ENCODE assay signal across 1 fruit fly cellular context in the genomic region with DNA sequence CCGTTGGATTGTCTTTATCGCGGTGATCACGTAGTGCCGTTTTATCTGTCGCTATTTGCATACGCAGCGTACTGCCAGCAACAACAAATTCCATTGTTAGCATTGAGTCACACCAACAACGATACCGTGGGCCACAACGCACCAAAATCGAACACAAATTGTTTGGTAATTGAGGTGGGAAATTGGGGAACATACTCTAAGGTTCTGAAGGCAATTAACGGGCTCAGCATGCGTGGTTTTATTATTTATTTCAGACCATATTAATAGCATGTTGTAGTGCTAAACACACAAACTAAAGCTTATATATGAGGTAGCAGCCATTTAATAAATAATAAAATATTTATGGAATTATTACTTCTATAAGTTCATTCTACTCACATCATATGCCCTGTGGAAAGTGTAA.
TF ChIP-seq lines count a peak whose summit lies in the region.

No protein-coding gene starts in this region.

TF ChIP-seq in whole organism, embryonic, 481 proteins besides CTCF, POLR2A, EP300 and RAD21 (continued from another document and continues in another):
- TF ChIP-seq crp (GFP tag; optimal IDR thresholded peaks at IDR 0.05; lab: Kevin White, UChicago), result no peak
- TF ChIP-seq pros (GFP tag; optimal IDR thresholded peaks at IDR 0.05; lab: Kevin White, UChicago), result no peak
- no peak for TF ChIP-seq yki (optimal IDR thresholded peaks at IDR 0.05; lab: Kevin White, UChicago)
- TF ChIP-seq CG34224 (GFP tag; IDR thresholded peaks at IDR 0.05; lab: Robert Waterston, UW; ENCODE audit: partially characterized antibody), result no peak
- no peak for TF ChIP-seq CG14965 (GFP tag; optimal IDR thresholded peaks at IDR 0.05; lab: Kevin White, UChicago; ENCODE audit: borderline replicate concordance)
- TF ChIP-seq klu (GFP tag; IDR thresholded peaks at IDR 0.05; lab: Robert Waterston, UW), result no peak
- TF ChIP-seq CG16815 (GFP tag; optimal IDR thresholded peaks at IDR 0.05; lab: Kevin White, UChicago), result peak; percentile 13
- no peak for TF ChIP-seq pb (GFP tag; optimal IDR thresholded peaks at IDR 0.05; lab: Kevin White, UChicago)
- TF ChIP-seq Ets97D (GFP tag; optimal IDR thresholded peaks at IDR 0.05; lab: Kevin White, UChicago), result no peak
- no peak for TF ChIP-seq peb (GFP tag; IDR thresholded peaks at IDR 0.05; lab: Robert Waterston, UW)
- TF ChIP-seq CG17328 (GFP tag; IDR thresholded peaks at IDR 0.05; lab: Robert Waterston, UW), result no peak
- peak in 1 of 2 experiments; percentile 18 for TF ChIP-seq Hr51 (GFP tag; optimal IDR thresholded peaks at IDR 0.05; lab: Kevin White, UChicago)
- TF ChIP-seq dm (GFP tag; optimal IDR thresholded peaks at IDR 0.05; lab: Kevin White, UChicago), result no peak
- TF ChIP-seq cwo (GFP tag; optimal IDR thresholded peaks at IDR 0.05; lab: Kevin White, UChicago), result no peak
- no peak for TF ChIP-seq pfk (GFP tag; optimal IDR thresholded peaks at IDR 0.05; lab: Kevin White, UChicago)
- TF ChIP-seq CG4282 (GFP tag; optimal IDR thresholded peaks at IDR 0.05; lab: Kevin White, UChicago), result no peak
- TF ChIP-seq gcm (GFP tag; optimal IDR thresholded peaks at IDR 0.05; lab: Kevin White, UChicago), result peak; percentile 38
- TF ChIP-seq CG12071 (GFP tag; optimal IDR thresholded peaks at IDR 0.05; lab: Kevin White, UChicago), result peak; percentile 23
- TF ChIP-seq Dp (GFP tag; optimal IDR thresholded peaks at IDR 0.05; lab: Kevin White, UChicago), result no peak
- TF ChIP-seq ken (GFP tag; IDR thresholded peaks at IDR 0.05; lab: Robert Waterston, UW), result peak; percentile 44; the same call in 2 of the 3 replicates
- peak; percentile 24 for TF ChIP-seq dmrt99B (tag; optimal IDR thresholded peaks at IDR 0.05; lab: Kevin White, UChicago)
- TF ChIP-seq ham (GFP tag; IDR thresholded peaks at IDR 0.05; lab: Robert Waterston, UW), result no peak
- no peak for TF ChIP-seq Rfx (GFP tag; IDR thresholded peaks at IDR 0.05; lab: Robert Waterston, UW)
- no peak for TF ChIP-seq CG9817 (tag; optimal IDR thresholded peaks at IDR 0.05; lab: Kevin White, UChicago)
- TF ChIP-seq Usf (GFP tag; optimal IDR thresholded peaks at IDR 0.05; lab: Kevin White, UChicago), result no peak
- TF ChIP-seq CG17361 (GFP tag; IDR thresholded peaks at IDR 0.05; lab: Robert Waterston, UW), result peak; percentile 31; the same call in 1 of the 3 replicates
- no peak for TF ChIP-seq otp (GFP tag; IDR thresholded peaks at IDR 0.05; lab: Robert Waterston, UW)
- no peak for TF ChIP-seq Dll (GFP tag; IDR thresholded peaks at IDR 0.05; lab: Robert Waterston, UW; ENCODE audit: partially characterized antibody)
- no peak for TF ChIP-seq CG10274 (GFP tag; optimal IDR thresholded peaks at IDR 0.05; lab: Kevin White, UChicago)
- no peak for TF ChIP-seq zen2 (GFP tag; IDR thresholded peaks at IDR 0.05; lab: Robert Waterston, UW; ENCODE audit: partially characterized antibody)
- TF ChIP-seq slou (GFP tag; optimal IDR thresholded peaks at IDR 0.05; lab: Kevin White, UChicago), result no peak
- TF ChIP-seq bbx (GFP tag; IDR thresholded peaks at IDR 0.05; lab: Robert Waterston, UW; ENCODE audit: partially characterized antibody), result no peak
- peak; percentile 28 for TF ChIP-seq CG2678 (tag; optimal IDR thresholded peaks at IDR 0.05; lab: Kevin White, UChicago)
- no peak for TF ChIP-seq Mrtf (GFP tag; IDR thresholded peaks at IDR 0.05; lab: Robert Waterston, UW)
- TF ChIP-seq CG12769 (tag; optimal IDR thresholded peaks at IDR 0.05; lab: Kevin White, UChicago), result no peak
- TF ChIP-seq Antp (GFP tag; optimal IDR thresholded peaks at IDR 0.05; lab: Kevin White, UChicago), result no peak
- TF ChIP-seq jigr1 (GFP tag; IDR thresholded peaks at IDR 0.05; lab: Robert Waterston, UW), result no peak
- TF ChIP-seq CG7357 (GFP tag; IDR thresholded peaks at IDR 0.05; lab: Robert Waterston, UW), result no peak
- TF ChIP-seq disco-r (GFP tag; optimal IDR thresholded peaks at IDR 0.05; lab: Kevin White, UChicago), result no peak
- no peak for TF ChIP-seq pzg (GFP tag; optimal IDR thresholded peaks at IDR 0.05; lab: Kevin White, UChicago)
- no peak for TF ChIP-seq zf30C (GFP tag; optimal IDR thresholded peaks at IDR 0.05; lab: Kevin White, UChicago)
- TF ChIP-seq Abd-B (GFP tag; optimal IDR thresholded peaks at IDR 0.05; lab: Kevin White, UChicago), result no peak
- TF ChIP-seq E2f2 (GFP tag; IDR thresholded peaks at IDR 0.05; lab: Robert Waterston, UW), result no peak
- TF ChIP-seq CG2875 (GFP tag; optimal IDR thresholded peaks at IDR 0.05; lab: Kevin White, UChicago), result peak; percentile 34
- TF ChIP-seq CG30020 (tag; optimal IDR thresholded peaks at IDR 0.05; lab: Kevin White, UChicago), result no peak
- peak; percentile 24 for TF ChIP-seq nmo (GFP tag; optimal IDR thresholded peaks at IDR 0.05; lab: Kevin White, UChicago)
- no peak for TF ChIP-seq rib (GFP tag; IDR thresholded peaks at IDR 0.05; lab: Robert Waterston, UW)
- no peak for TF ChIP-seq CG1832 (GFP tag; optimal IDR thresholded peaks at IDR 0.05; lab: Kevin White, UChicago)
- TF ChIP-seq prd (optimal IDR thresholded peaks at IDR 0.05; lab: Kevin White, UChicago), result no peak
- TF ChIP-seq prd (GFP tag; IDR thresholded peaks at IDR 0.05; lab: Robert Waterston, UW), result peak; percentile 9; the same call in 1 of the 3 replicates
- TF ChIP-seq CG32767 (GFP tag; IDR thresholded peaks at IDR 0.05; lab: Robert Waterston, UW), result no peak
- TF ChIP-seq CrebB (tag; optimal IDR thresholded peaks at IDR 0.05; lab: Kevin White, UChicago), result no peak
- no peak for TF ChIP-seq NC2β (GFP tag; optimal IDR thresholded peaks at IDR 0.05; lab: Kevin White, UChicago)
- no peak for TF ChIP-seq H2.0 (GFP tag; IDR thresholded peaks at IDR 0.05; lab: Robert Waterston, UW)
- no peak for TF ChIP-seq mirr (GFP tag; optimal IDR thresholded peaks at IDR 0.05; lab: Kevin White, UChicago)
- peak; percentile 17 for TF ChIP-seq caup (GFP tag; optimal IDR thresholded peaks at IDR 0.05; lab: Kevin White, UChicago; ENCODE audit: severe bottlenecking)
- no peak for TF ChIP-seq Neu2 (GFP tag; optimal IDR thresholded peaks at IDR 0.05; lab: Kevin White, UChicago; ENCODE audit: borderline replicate concordance)
- TF ChIP-seq CG4820 (GFP tag; optimal IDR thresholded peaks at IDR 0.05; lab: Kevin White, UChicago), result no peak
- peak; percentile 86 for TF ChIP-seq sens (GFP tag; lab: Kevin White, UChicago)
- TF ChIP-seq CG11085 (GFP tag; IDR thresholded peaks at IDR 0.05; lab: Robert Waterston, UW), result no peak
- no peak for TF ChIP-seq lilli (GFP tag; optimal IDR thresholded peaks at IDR 0.05; lab: Kevin White, UChicago)
- no peak for TF ChIP-seq cas (GFP tag; IDR thresholded peaks at IDR 0.05; lab: Robert Waterston, UW)
- TF ChIP-seq Atf6 (GFP tag; IDR thresholded peaks at IDR 0.05; lab: Robert Waterston, UW), result no peak
- TF ChIP-seq CG30403 (GFP tag; optimal IDR thresholded peaks at IDR 0.05; lab: Kevin White, UChicago), result peak; percentile 15
- TF ChIP-seq CG2889 (GFP tag; IDR thresholded peaks at IDR 0.05; lab: Robert Waterston, UW), result no peak
- TF ChIP-seq p53 (GFP tag; optimal IDR thresholded peaks at IDR 0.05; lab: Kevin White, UChicago), result no peak
- TF ChIP-seq bigmax (GFP tag; optimal IDR thresholded peaks at IDR 0.05; lab: Kevin White, UChicago), result no peak
- no peak for TF ChIP-seq cato (GFP tag; optimal IDR thresholded peaks at IDR 0.05; lab: Kevin White, UChicago; ENCODE audit: borderline replicate concordance)
- no peak for TF ChIP-seq crol (GFP tag; IDR thresholded peaks at IDR 0.05; lab: Robert Waterston, UW)
- TF ChIP-seq Trl (optimal IDR thresholded peaks at IDR 0.05; lab: Kevin White, UChicago), result no peak
- no peak for TF ChIP-seq Trl (GFP tag; optimal IDR thresholded peaks at IDR 0.05; lab: Kevin White, UChicago)
- no peak for TF ChIP-seq CG17186 (GFP tag; optimal IDR thresholded peaks at IDR 0.05; lab: Kevin White, UChicago)
- TF ChIP-seq CG4328 (GFP tag; optimal IDR thresholded peaks at IDR 0.05; lab: Kevin White, UChicago), result no peak
- TF ChIP-seq NfI (GFP tag; optimal IDR thresholded peaks at IDR 0.05; lab: Kevin White, UChicago), result no peak
- no peak for TF ChIP-seq shn (GFP tag; optimal IDR thresholded peaks at IDR 0.05; lab: Kevin White, UChicago)
- TF ChIP-seq sr (GFP tag; IDR thresholded peaks at IDR 0.05; lab: Robert Waterston, UW), result 0 out of 3 replicates have a peak, but pooled peaks have one; percentile 19
- no peak for TF ChIP-seq CG4730 (GFP tag; IDR thresholded peaks at IDR 0.05; lab: Robert Waterston, UW)
- TF ChIP-seq CG11723 (GFP tag; optimal IDR thresholded peaks at IDR 0.05; lab: Kevin White, UChicago), result peak; percentile 14
- TF ChIP-seq CG13624 (GFP tag; optimal IDR thresholded peaks at IDR 0.05; lab: Kevin White, UChicago), result peak; percentile 2
- TF ChIP-seq Dref (GFP tag; IDR thresholded peaks at IDR 0.05; lab: Robert Waterston, UW), result no peak
- TF ChIP-seq Oli (tag; optimal IDR thresholded peaks at IDR 0.05; lab: Kevin White, UChicago), result peak; percentile 35
- no peak for TF ChIP-seq bowl (GFP tag; IDR thresholded peaks at IDR 0.05; lab: Robert Waterston, UW)
- peak; percentile 54 for TF ChIP-seq Asciz (GFP tag; optimal IDR thresholded peaks at IDR 0.05; lab: Kevin White, UChicago)
- no peak for TF ChIP-seq ab (GFP tag; optimal IDR thresholded peaks at IDR 0.05; lab: Kevin White, UChicago)
- peak; percentile 23 for TF ChIP-seq MTF-1 (GFP tag; optimal IDR thresholded peaks at IDR 0.05; lab: Kevin White, UChicago; ENCODE audit: borderline replicate concordance)
- no peak for TF ChIP-seq sima (GFP tag; optimal IDR thresholded peaks at IDR 0.05; lab: Kevin White, UChicago)
- no peak for TF ChIP-seq pita (GFP tag; optimal IDR thresholded peaks at IDR 0.05; lab: Kevin White, UChicago)
- no peak for TF ChIP-seq CG18476 (GFP tag; optimal IDR thresholded peaks at IDR 0.05; lab: Kevin White, UChicago)
- TF ChIP-seq row (GFP tag; IDR thresholded peaks at IDR 0.05; lab: Robert Waterston, UW), result peak; percentile 44
- peak; percentile 6 for TF ChIP-seq gsb-n (tag; optimal IDR thresholded peaks at IDR 0.05; lab: Kevin White, UChicago)
- peak; percentile 15 for TF ChIP-seq bab2 (GFP tag; optimal IDR thresholded peaks at IDR 0.05; lab: Kevin White, UChicago)
- no peak for TF ChIP-seq Doc3 (GFP tag; IDR thresholded peaks at IDR 0.05; lab: Robert Waterston, UW; ENCODE audit: partially characterized antibody)
- TF ChIP-seq tio (GFP tag; optimal IDR thresholded peaks at IDR 0.05; lab: Kevin White, UChicago), result no peak
- no peak for TF ChIP-seq Poxn (GFP tag; IDR thresholded peaks at IDR 0.05; lab: Robert Waterston, UW)
- TF ChIP-seq CG10431 (GFP tag; optimal IDR thresholded peaks at IDR 0.05; lab: Kevin White, UChicago), result no peak
- no peak for TF ChIP-seq CG3726 (GFP tag; IDR thresholded peaks at IDR 0.05; lab: Robert Waterston, UW)
- TF ChIP-seq B-H2 (GFP tag; optimal IDR thresholded peaks at IDR 0.05; lab: Kevin White, UChicago), result no peak
- TF ChIP-seq sens-2 (GFP tag; IDR thresholded peaks at IDR 0.05; lab: Robert Waterston, UW), result no peak
- TF ChIP-seq NK7.1 (GFP tag; optimal IDR thresholded peaks at IDR 0.05; lab: Kevin White, UChicago), result no peak
- TF ChIP-seq wdn (GFP tag; IDR thresholded peaks at IDR 0.05; lab: Robert Waterston, UW), result no peak
- TF ChIP-seq CG8359 (GFP tag; optimal IDR thresholded peaks at IDR 0.05; lab: Kevin White, UChicago; ENCODE audit: borderline replicate concordance), result no peak
- no peak for TF ChIP-seq ewg (GFP tag; optimal IDR thresholded peaks at IDR 0.05; lab: Kevin White, UChicago)
- TF ChIP-seq hkb (optimal IDR thresholded peaks at IDR 0.05; lab: Kevin White, UChicago), result no peak
- TF ChIP-seq hkb (GFP tag; IDR thresholded peaks at IDR 0.05; lab: Robert Waterston, UW), result peak; percentile 48
- TF ChIP-seq Awh (GFP tag; IDR thresholded peaks at IDR 0.05; lab: Robert Waterston, UW), result no peak
- no peak for TF ChIP-seq CG16813 (GFP tag; IDR thresholded peaks at IDR 0.05; lab: Robert Waterston, UW; ENCODE audit: partially characterized antibody)
- no peak for TF ChIP-seq CG7372 (GFP tag; IDR thresholded peaks at IDR 0.05; lab: Robert Waterston, UW)
- no peak for TF ChIP-seq aop (GFP tag; IDR thresholded peaks at IDR 0.05; lab: Robert Waterston, UW)
- peak; percentile 47; the same call in 1 of the 3 replicates for TF ChIP-seq Aef1 (GFP tag; IDR thresholded peaks at IDR 0.05; lab: Robert Waterston, UW)
- no peak for TF ChIP-seq Myb (GFP tag; optimal IDR thresholded peaks at IDR 0.05; lab: Kevin White, UChicago)
- TF ChIP-seq CG5245 (GFP tag; optimal IDR thresholded peaks at IDR 0.05; lab: Kevin White, UChicago), result peak; percentile 17
- TF ChIP-seq Xbp1 (GFP tag; optimal IDR thresholded peaks at IDR 0.05; lab: Kevin White, UChicago), result peak; percentile 1
- TF ChIP-seq CG9437 (GFP tag; optimal IDR thresholded peaks at IDR 0.05; lab: Kevin White, UChicago), result peak; percentile 32
- no peak for TF ChIP-seq danr (GFP tag; IDR thresholded peaks at IDR 0.05; lab: Robert Waterston, UW)
- no peak for TF ChIP-seq Dip2 (GFP tag; IDR thresholded peaks at IDR 0.05; lab: Robert Waterston, UW)
- TF ChIP-seq CG17568 (GFP tag; optimal IDR thresholded peaks at IDR 0.05; lab: Kevin White, UChicago), result no peak
- TF ChIP-seq CG11560 (tag; IDR thresholded peaks at IDR 0.05; lab: Robert Waterston, UW), result no peak
- 0 out of 2 replicates have a peak, but pooled peaks have one; percentile 13 for TF ChIP-seq ap (GFP tag; IDR thresholded peaks at IDR 0.05; lab: Robert Waterston, UW)
- no peak for TF ChIP-seq CG13296 (GFP tag; optimal IDR thresholded peaks at IDR 0.05; lab: Kevin White, UChicago)
- TF ChIP-seq CG18262 (tag; optimal IDR thresholded peaks at IDR 0.05; lab: Kevin White, UChicago), result peak; percentile 54
- no peak for TF ChIP-seq knrl (GFP tag; IDR thresholded peaks at IDR 0.05; lab: Robert Waterston, UW; ENCODE audit: partially characterized antibody)
- no peak for TF ChIP-seq btn (GFP tag; optimal IDR thresholded peaks at IDR 0.05; lab: Kevin White, UChicago)
- TF ChIP-seq gem (tag; optimal IDR thresholded peaks at IDR 0.05; lab: Kevin White, UChicago), result peak; percentile 55
- no peak for TF ChIP-seq CG30431 (GFP tag; optimal IDR thresholded peaks at IDR 0.05; lab: Kevin White, UChicago)
- no peak for TF ChIP-seq Optix (GFP tag; IDR thresholded peaks at IDR 0.05; lab: Robert Waterston, UW)
- no peak for TF ChIP-seq CG32532 (GFP tag; IDR thresholded peaks at IDR 0.05; lab: Robert Waterston, UW)
- TF ChIP-seq Lhr (GFP tag; optimal IDR thresholded peaks at IDR 0.05; lab: Kevin White, UChicago), result no peak
- TF ChIP-seq onecut (GFP tag; IDR thresholded peaks at IDR 0.05; lab: Robert Waterston, UW), result no peak
- TF ChIP-seq CG33213 (GFP tag; optimal IDR thresholded peaks at IDR 0.05; lab: Kevin White, UChicago), result no peak
- peak; percentile 22 for TF ChIP-seq gcm2 (GFP tag; optimal IDR thresholded peaks at IDR 0.05; lab: Kevin White, UChicago)
- no peak for TF ChIP-seq BEAF-32 (GFP tag; optimal IDR thresholded peaks at IDR 0.05; lab: Kevin White, UChicago)
- TF ChIP-seq CG1024 (GFP tag; IDR thresholded peaks at IDR 0.05; lab: Robert Waterston, UW), result no peak
